Fruit fly (Drosophila melanogaster) whole organism, embryonic: ENCODE data around the gene Cpr62Bc.
A peak's percentile ranks its signal among the peaks of the same experiment; 100 is the strongest.

Experiments used
- Antp ChIP-seq: fragments of 200-800 bp; sonication (Bioruptor generic); optimal IDR thresholded peaks from 3 replicates; lab custom pipeline; 2016; ENCODE audit warnings: missing biosample characterization, missing genetic modification characterization
- Asciz ChIP-seq: fragments of 200-800 bp; sonication (Bioruptor generic); optimal IDR thresholded peaks from 2 replicates; lab custom pipeline; 2017; ENCODE audit warnings: missing biosample characterization, mild to moderate bottlenecking, missing genetic modification characterization, missing genetic modification reagents
- Bgb ChIP-seq: fragments of 200-800 bp; sonication (Bioruptor generic); IDR thresholded peaks from 2 replicates; pipeline ENCODE4 v1.3.6; 2022; ENCODE audit warnings: missing biosample characterization, missing genetic modification characterization; ENCODE audit not compliant: partially characterized antibody
- Bteb2 ChIP-seq: fragments of 200-800 bp; sonication (Bioruptor generic); optimal IDR thresholded peaks from 2 replicates; lab custom pipeline; 2016; ENCODE audit warnings: missing biosample characterization, missing genetic modification characterization
- C15 ChIP-seq: fragments of 200-800 bp; sonication (Bioruptor generic); IDR thresholded peaks from 3 replicates; pipeline ENCODE4 v1.3.6; 2022; ENCODE audit warnings: missing biosample characterization, missing genetic modification characterization
- CG10321 ChIP-seq: fragments of 200-800 bp; sonication (Bioruptor generic); IDR thresholded peaks from 2 replicates; pipeline ENCODE4 v1.3.6; 2022; ENCODE audit warnings: missing biosample characterization, missing genetic modification characterization
- CG11093 ChIP-seq: fragments of 200-800 bp; sonication (Bioruptor generic); IDR thresholded peaks from 3 replicates; pipeline ENCODE4 v1.3.6; 2022; ENCODE audit warnings: missing biosample characterization, missing genetic modification characterization
- CG11560 ChIP-seq: fragments of 200-800 bp; sonication (Bioruptor generic); IDR thresholded peaks from 3 replicates; pipeline ENCODE4 v1.3.6; 2022; ENCODE audit warnings: missing biosample characterization, missing genetic modification characterization
- CG11696 ChIP-seq: fragments of 200-800 bp; sonication (Bioruptor generic); IDR thresholded peaks from 2 replicates; pipeline ENCODE4 v1.3.6; 2022; ENCODE audit warnings: missing biosample characterization, missing genetic modification characterization
- CG12104 ChIP-seq: fragments of 200-800 bp; sonication (Bioruptor generic); optimal IDR thresholded peaks from 3 replicates; lab custom pipeline; 2016; ENCODE audit warnings: missing biosample characterization, missing genetic modification characterization
- CG12659 ChIP-seq: fragments of 200-800 bp; sonication (Bioruptor generic); optimal IDR thresholded peaks from 3 replicates; lab custom pipeline; 2017; ENCODE audit warnings: mild to moderate bottlenecking, missing biosample characterization, missing genetic modification reagents, missing genetic modification characterization
- CG13296 ChIP-seq: fragments of 200-800 bp; sonication (Bioruptor generic); optimal IDR thresholded peaks from 3 replicates; lab custom pipeline; 2018; ENCODE audit warnings: missing biosample characterization, mild to moderate bottlenecking, missing genetic modification characterization
- CG14667 ChIP-seq: fragments of 200-800 bp; sonication (Bioruptor generic); IDR thresholded peaks from 2 replicates; pipeline ENCODE4 v1.3.6; 2022; ENCODE audit warnings: missing biosample characterization, missing genetic modification characterization
- CG14860 ChIP-seq: fragments of 200-800 bp; sonication (Bioruptor generic); IDR thresholded peaks from 3 replicates; pipeline ENCODE4 v1.3.6; 2022; ENCODE audit warnings: missing biosample characterization, missing genetic modification characterization; ENCODE audit not compliant: partially characterized antibody
- CG1529 ChIP-seq: fragments of 200-800 bp; sonication (Bioruptor generic); optimal IDR thresholded peaks from 3 replicates; lab custom pipeline; 2018; ENCODE audit warnings: missing biosample characterization, missing genetic modification characterization
- CG17328 ChIP-seq: fragments of 200-800 bp; sonication (Bioruptor generic); IDR thresholded peaks from 2 replicates; pipeline ENCODE4 v1.3.6; 2022; ENCODE audit warnings: missing biosample characterization, missing genetic modification characterization
- CG17385 ChIP-seq: fragments of 200-800 bp; sonication (Bioruptor generic); optimal IDR thresholded peaks from 3 replicates; lab custom pipeline; 2018; ENCODE audit warnings: missing biosample characterization, mild to moderate bottlenecking, missing genetic modification characterization
- CG18476 ChIP-seq: fragments of 200-800 bp; sonication (Bioruptor generic); optimal IDR thresholded peaks from 2 replicates; lab custom pipeline; 2016; ENCODE audit warnings: missing biosample characterization, mild to moderate bottlenecking, missing genetic modification characterization
- CG2202 ChIP-seq: fragments of 200-800 bp; sonication (Bioruptor generic); optimal IDR thresholded peaks from 2 replicates; lab custom pipeline; 2018; ENCODE audit warnings: missing biosample characterization, mild to moderate bottlenecking, missing genetic modification characterization
- CG2889 ChIP-seq: fragments of 200-800 bp; sonication (Bioruptor generic); IDR thresholded peaks from 3 replicates; pipeline ENCODE4 v1.3.6; 2022; ENCODE audit warnings: missing biosample characterization, missing genetic modification characterization
- CG30403 ChIP-seq: fragments of 200-800 bp; sonication (Bioruptor generic); optimal IDR thresholded peaks from 3 replicates; lab custom pipeline; 2016; ENCODE audit warnings: missing biosample characterization, missing genetic modification characterization
- CG3995 ChIP-seq: fragments of 200-800 bp; sonication (Bioruptor generic); optimal IDR thresholded peaks from 3 replicates; lab custom pipeline; 2016; ENCODE audit warnings: missing biosample characterization, missing genetic modification characterization
- CG4424 ChIP-seq: fragments of 200-800 bp; sonication (Bioruptor generic); optimal IDR thresholded peaks from 3 replicates; lab custom pipeline; 2016; ENCODE audit warnings: missing biosample characterization, missing genetic modification characterization
- CG4854 ChIP-seq: fragments of 200-800 bp; sonication (Bioruptor generic); optimal IDR thresholded peaks from 2 replicates; lab custom pipeline; 2016; ENCODE audit warnings: missing biosample characterization, missing genetic modification characterization, inconsistent platforms
- CG6689 ChIP-seq: fragments of 200-800 bp; sonication (Bioruptor generic); IDR thresholded peaks from 2 replicates; pipeline ENCODE4 v1.3.6; 2022; ENCODE audit warnings: missing biosample characterization, missing genetic modification characterization
- CG6791 ChIP-seq: fragments of 200-800 bp; sonication (Bioruptor generic); IDR thresholded peaks from 3 replicates; pipeline ENCODE4 v1.3.6; 2022; ENCODE audit warnings: missing biosample characterization, missing genetic modification characterization; ENCODE audit not compliant: partially characterized antibody
- Deaf1 ChIP-seq: fragments of 200-800 bp; optimal IDR thresholded peaks from 3 replicates; lab custom pipeline; 2019; ENCODE audit warnings: missing biosample characterization, mild to moderate bottlenecking, missing genetic modification characterization, moderate library complexity
- Gsc ChIP-seq: fragments of 200-800 bp; sonication (Bioruptor generic); IDR thresholded peaks from 2 replicates; pipeline ENCODE4 v1.3.6; 2022; ENCODE audit warnings: missing biosample characterization, missing genetic modification characterization
- HLH4C ChIP-seq: fragments of 200-800 bp; sonication (Bioruptor generic); IDR thresholded peaks from 3 replicates; pipeline ENCODE4 v1.3.6; 2022; ENCODE audit warnings: missing biosample characterization, missing genetic modification characterization; ENCODE audit not compliant: partially characterized antibody
- HmgZ ChIP-seq: fragments of 200-800 bp; sonication (Bioruptor generic); optimal IDR thresholded peaks from 2 replicates; lab custom pipeline; 2018; ENCODE audit warnings: missing biosample characterization, mild to moderate bottlenecking, missing genetic modification characterization
- Hr39 ChIP-seq: fragments of >200 bp; optimal IDR thresholded peaks from 2 replicates; lab custom pipeline; 2017
- Lhr ChIP-seq: fragments of 200-800 bp; sonication (Bioruptor generic); optimal IDR thresholded peaks from 3 replicates; lab custom pipeline; 2017; ENCODE audit warnings: mild to moderate bottlenecking, missing biosample characterization, missing genetic modification reagents, missing genetic modification characterization
- Lpt ChIP-seq: fragments of >200 bp; optimal IDR thresholded peaks from 2 replicates; lab custom pipeline; 2018; ENCODE audit warnings: missing biosample characterization, missing genetic modification characterization
- NK7.1 ChIP-seq: fragments of 200-800 bp; sonication (Bioruptor generic); optimal IDR thresholded peaks from 3 replicates; lab custom pipeline; 2016; ENCODE audit warnings: missing biosample characterization, missing genetic modification characterization
- NfI ChIP-seq: fragments of 200-800 bp; sonication (Bioruptor generic); optimal IDR thresholded peaks from 3 replicates; lab custom pipeline; 2018; ENCODE audit warnings: missing biosample characterization, mild to moderate bottlenecking, missing genetic modification characterization, moderate library complexity
- Oli ChIP-seq: fragments of 200-800 bp; sonication (Bioruptor generic); optimal IDR thresholded peaks from 2 replicates; lab custom pipeline; 2018; ENCODE audit warnings: missing biosample characterization, mild to moderate bottlenecking, missing genetic modification characterization, moderate library complexity
- Optix ChIP-seq: fragments of 200-800 bp; sonication (Bioruptor generic); IDR thresholded peaks from 3 replicates; pipeline ENCODE4 v1.3.6; 2022; ENCODE audit warnings: missing biosample characterization, missing genetic modification characterization
- Side ChIP-seq: fragments of 200-800 bp; sonication (Bioruptor generic); optimal IDR thresholded peaks from 2 replicates; lab custom pipeline; 2016; ENCODE audit warnings: missing biosample characterization, missing genetic modification characterization
- amos ChIP-seq: fragments of 200-800 bp; sonication (Bioruptor generic); IDR thresholded peaks from 2 replicates; pipeline ENCODE4 v1.3.6; 2022; ENCODE audit warnings: missing biosample characterization, missing genetic modification characterization; ENCODE audit not compliant: partially characterized antibody
- bcd ChIP-seq: fragments of 200-800 bp; sonication (Bioruptor generic); optimal IDR thresholded peaks from 2 replicates; lab custom pipeline; 2017; ENCODE audit warnings: missing biosample characterization, mild to moderate bottlenecking, missing genetic modification characterization
- chm ChIP-seq: fragments of 200-800 bp; sonication (Bioruptor generic); IDR thresholded peaks from 2 replicates; pipeline ENCODE4 v1.3.6; 2022; ENCODE audit warnings: missing biosample characterization, missing genetic modification characterization
- croc ChIP-seq: fragments of 200-800 bp; sonication (Bioruptor generic); conservative IDR thresholded peaks from 3 replicates; pipeline ENCODE4 v1.3.6; 2022; ENCODE audit warnings: missing biosample characterization, missing genetic modification characterization
- dan ChIP-seq: fragments of 200-800 bp; sonication (Bioruptor generic); IDR thresholded peaks from 2 replicates; pipeline ENCODE4 v1.3.6; 2022; ENCODE audit warnings: missing biosample characterization, missing genetic modification characterization
- disco-r ChIP-seq: fragments of 200-800 bp; sonication (Bioruptor generic); optimal IDR thresholded peaks from 2 replicates; lab custom pipeline; 2016; ENCODE audit warnings: missing biosample characterization, missing genetic modification characterization
- dpn ChIP-seq, 2 experiments: fragments of 200-800 bp; sonication (Bioruptor generic); optimal IDR thresholded peaks; 3 replicates each; lab custom pipeline; 2016; ENCODE audit warnings: missing biosample characterization in 2 of 2, missing genetic modification characterization in 2 of 2
- fd102C ChIP-seq: fragments of 200-800 bp; sonication (Bioruptor generic); optimal IDR thresholded peaks from 2 replicates; lab custom pipeline; 2018; ENCODE audit warnings: missing biosample characterization, mild to moderate bottlenecking, missing genetic modification characterization, moderate library complexity
- gcm2 ChIP-seq: fragments of 200-800 bp; sonication (Bioruptor generic); optimal IDR thresholded peaks from 2 replicates; lab custom pipeline; 2016; ENCODE audit warnings: missing biosample characterization, missing genetic modification characterization
- gsb-n ChIP-seq: fragments of 200-800 bp; sonication (Bioruptor generic); optimal IDR thresholded peaks from 3 replicates; lab custom pipeline; 2018; ENCODE audit warnings: missing biosample characterization, mild to moderate bottlenecking, missing genetic modification characterization
- klu ChIP-seq: fragments of 200-800 bp; sonication (Bioruptor generic); IDR thresholded peaks from 2 replicates; pipeline ENCODE4 v1.3.6; 2022; ENCODE audit warnings: missing biosample characterization, missing genetic modification characterization
- salm ChIP-seq: fragments of 200-800 bp; sonication (Bioruptor generic); optimal IDR thresholded peaks from 2 replicates; lab custom pipeline; 2018; ENCODE audit warnings: missing biosample characterization, mild to moderate bottlenecking, missing genetic modification characterization
- trem ChIP-seq: fragments of 200-800 bp; optimal IDR thresholded peaks from 3 replicates; lab custom pipeline; 2019; ENCODE audit warnings: missing biosample characterization, mild to moderate bottlenecking, missing genetic modification characterization, moderate library complexity
- trh ChIP-seq: fragments of 200-800 bp; sonication (Bioruptor generic); optimal IDR thresholded peaks from 2 replicates; lab custom pipeline; 2016; ENCODE audit warnings: missing biosample characterization, missing genetic modification characterization
- yki ChIP-seq: fragments of >200 bp; optimal IDR thresholded peaks from 3 replicates; lab custom pipeline; 2018

Cpr62Bc gene

dm6 chr3L:1802802-1803201, 39.1 kb downstream of the Cpr62Bc start, which contains the start of the genes JTBR and CG42676 (continued):
- TF ChIP-seq amos (GFP tag; lab: Robert Waterston, UW) (peak; percentile 42; the same call in 1 of the 2 replicates), HLH4C (GFP tag; lab: Robert Waterston, UW) (no peak), Antp (GFP tag; lab: Kevin White, UChicago) (no peak), CG4424 (GFP tag; lab: Kevin White, UChicago) (no peak), Side (GFP tag; lab: Kevin White, UChicago) (peak; percentile 52), trh (GFP tag; lab: Kevin White, UChicago) (no peak), dan (GFP tag; lab: Robert Waterston, UW) (no peak), croc (no peak), klu (no peak), chm (no peak), salm (tag; lab: Kevin White, UChicago) (no peak), C15 (GFP tag; lab: Robert Waterston, UW) (no peak), CG2889 (GFP tag; lab: Robert Waterston, UW) (no peak), Lhr (GFP tag; lab: Kevin White, UChicago) (peak; percentile 75), disco-r (GFP tag; lab: Kevin White, UChicago) (no peak), gcm2 (GFP tag; lab: Kevin White, UChicago) (no peak), CG2202 (tag; lab: Kevin White, UChicago) (no peak), CG14860 (GFP tag; lab: Robert Waterston, UW) (0 out of 3 replicates have a peak, but pooled peaks have one; percentile 7), CG12659 (peak; percentile 50), CG11560 (no peak), CG6689 (GFP tag; lab: Robert Waterston, UW) (no peak), Asciz (GFP tag; lab: Kevin White, UChicago) (no peak), NK7.1 (GFP tag; lab: Kevin White, UChicago) (no peak), Hr39 (lab: Kevin White, UChicago) (no peak), Bteb2 (GFP tag; lab: Kevin White, UChicago) (no peak), Oli (tag; lab: Kevin White, UChicago) (no peak), CG6791 (GFP tag; lab: Robert Waterston, UW) (no peak), fd102C (no peak), CG12104 (GFP tag; lab: Kevin White, UChicago) (peak; percentile 19), CG1529 (GFP tag; lab: Kevin White, UChicago) (no peak), CG11093 (GFP tag; lab: Robert Waterston, UW) (no peak), gsb-n (tag; lab: Kevin White, UChicago) (no peak), HmgZ (tag; lab: Kevin White, UChicago) (peak; percentile 28), CG13296 (no peak), Optix (GFP tag; lab: Robert Waterston, UW) (no peak), NfI (GFP tag; lab: Kevin White, UChicago) (no peak), CG30403 (peak; percentile 8), Lpt (GFP tag; lab: Kevin White, UChicago) (no peak), Bgb (GFP tag; lab: Robert Waterston, UW) (peak; percentile 50), dpn (GFP tag; optimal IDR thresholded peaks at IDR 0.05; lab: Kevin White, UChicago) (peak in 1 of 2 experiments; percentile 30), CG10321 (GFP tag; lab: Robert Waterston, UW) (no peak), CG11696 (GFP tag; lab: Robert Waterston, UW) (no peak), CG17328 (no peak), Gsc (no peak), CG4854 (GFP tag; lab: Kevin White, UChicago) (no peak), CG17385 (no peak), CG14667 (GFP tag; lab: Robert Waterston, UW) (no peak), bcd (GFP tag; lab: Kevin White, UChicago) (no peak), yki (lab: Kevin White, UChicago) (no peak), CG3995 (GFP tag; lab: Kevin White, UChicago) (peak; percentile 2), Deaf1 (tag; lab: Kevin White, UChicago) (no peak), trem (tag; lab: Kevin White, UChicago) (peak; percentile 61), CG18476 (no peak)
